Fruit fly (Drosophila melanogaster) whole organism, wandering third instar larva: Measurements from ENCODE around the gene sick.

ENCODE experiments used
- CrebA ChIP-seq: fragments of 200-800 bp; sonication (Bioruptor generic); optimal IDR thresholded peaks from 2 replicates; lab custom pipeline; 2016; ENCODE audit warnings: missing biosample characterization, mild to moderate bottlenecking, missing genetic modification characterization, borderline replicate concordance
- Myc ChIP-seq: fragments of >200 bp; optimal IDR thresholded peaks from 2 replicates; lab custom pipeline; 2017
- N ChIP-seq: fragments of >200 bp; optimal IDR thresholded peaks from 2 replicates; lab custom pipeline; 2018; ENCODE audit warnings: missing biosample characterization, missing external identifiers, missing genetic modification characterization
- OdsH ChIP-seq: fragments of 200-800 bp; sonication (Bioruptor generic); optimal IDR thresholded peaks from 2 replicates; lab custom pipeline; 2016; ENCODE audit warnings: missing biosample characterization, mild to moderate bottlenecking, missing genetic modification characterization
- Rel ChIP-seq, 2 experiments: fragments of 200-800 bp; sonication (Bioruptor generic) in 1 of 2; optimal IDR thresholded peaks; 2 replicates in 1 of 2; 3 replicates in 1 of 2; lab custom pipeline; 2016 to 2019; ENCODE audit warnings: mild to moderate bottlenecking in 2 of 2, missing biosample characterization in 2 of 2, missing genetic modification characterization in 2 of 2, moderate library complexity in 1 of 2
- br ChIP-seq: fragments of 200-800 bp; sonication (Bioruptor generic); optimal IDR thresholded peaks from 2 replicates; lab custom pipeline; 2016; ENCODE audit warnings: missing biosample characterization, missing genetic modification characterization
- h ChIP-seq: fragments of 200-800 bp; sonication (Bioruptor generic); optimal IDR thresholded peaks from 3 replicates; lab custom pipeline; 2016; ENCODE audit warnings: missing biosample characterization, mild to moderate bottlenecking, missing genetic modification characterization
- jim ChIP-seq: fragments of 175-275, 200-325 bp; sonication (Bioruptor generic); optimal IDR thresholded peaks from 2 replicates; lab custom pipeline; 2016; ENCODE audit warnings: missing biosample characterization, mild to moderate bottlenecking, missing genetic modification characterization
- lola ChIP-seq: fragments of >200 bp; optimal IDR thresholded peaks from 2 replicates; lab custom pipeline; 2017; ENCODE audit warnings: missing biosample characterization, missing genetic modification characterization
- pan ChIP-seq: fragments of >200 bp; optimal IDR thresholded peaks from 2 replicates; lab custom pipeline; 2017
- rgr ChIP-seq: fragments of 200-800 bp; sonication (Bioruptor generic); optimal IDR thresholded peaks from 3 replicates; lab custom pipeline; 2016; ENCODE audit warnings: missing biosample characterization, mild to moderate bottlenecking, missing genetic modification characterization
- sage ChIP-seq: fragments of 200-800 bp; sonication (Bioruptor generic); optimal IDR thresholded peaks from 2 replicates; lab custom pipeline; 2016; ENCODE audit warnings: missing biosample characterization, mild to moderate bottlenecking, missing genetic modification characterization

DNA sequence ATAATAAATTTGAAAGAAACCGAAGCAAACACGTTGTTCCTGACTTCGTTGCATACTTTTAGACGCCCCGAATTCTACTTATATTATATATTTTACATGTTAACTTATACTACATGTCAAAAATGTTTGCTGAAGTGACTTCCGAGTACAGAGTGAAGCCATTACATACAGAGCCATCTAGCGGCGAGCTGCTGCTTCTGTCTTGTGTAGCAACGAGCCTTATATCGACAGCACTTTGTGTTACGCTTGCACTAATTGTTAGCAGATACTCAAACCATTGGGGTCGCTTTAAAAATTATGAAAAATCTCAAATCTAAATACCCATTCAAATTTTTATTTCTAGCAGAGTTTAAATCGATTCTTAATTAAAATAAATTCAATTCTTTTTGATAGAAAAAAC is 91.3 kb downstream of the sick start:
- TF ChIP-seq lola (GFP tag; lab: Kevin White, UChicago) (no peak), h (GFP tag; lab: Kevin White, UChicago) (peak; percentile 31), N (GFP tag; lab: Kevin White, UChicago) (no peak), jim (GFP tag; lab: Kevin White, UChicago) (peak; percentile 64), Rel (GFP tag; optimal IDR thresholded peaks at IDR 0.05; lab: Kevin White, UChicago) (no peak), Rel (tag; optimal IDR thresholded peaks at IDR 0.05; lab: Kevin White, UChicago) (no peak), OdsH (GFP tag; lab: Kevin White, UChicago) (no peak), CrebA (GFP tag; lab: Kevin White, UChicago) (no peak), br (no peak), sage (no peak), rgr (peak; percentile 8), Myc (lab: Kevin White, UChicago) (peak; percentile 82), pan (no peak)
